Worm (Caenorhabditis elegans): ENCODE results near the gene gsto-3.

The gsto-3 gene

DNA sequence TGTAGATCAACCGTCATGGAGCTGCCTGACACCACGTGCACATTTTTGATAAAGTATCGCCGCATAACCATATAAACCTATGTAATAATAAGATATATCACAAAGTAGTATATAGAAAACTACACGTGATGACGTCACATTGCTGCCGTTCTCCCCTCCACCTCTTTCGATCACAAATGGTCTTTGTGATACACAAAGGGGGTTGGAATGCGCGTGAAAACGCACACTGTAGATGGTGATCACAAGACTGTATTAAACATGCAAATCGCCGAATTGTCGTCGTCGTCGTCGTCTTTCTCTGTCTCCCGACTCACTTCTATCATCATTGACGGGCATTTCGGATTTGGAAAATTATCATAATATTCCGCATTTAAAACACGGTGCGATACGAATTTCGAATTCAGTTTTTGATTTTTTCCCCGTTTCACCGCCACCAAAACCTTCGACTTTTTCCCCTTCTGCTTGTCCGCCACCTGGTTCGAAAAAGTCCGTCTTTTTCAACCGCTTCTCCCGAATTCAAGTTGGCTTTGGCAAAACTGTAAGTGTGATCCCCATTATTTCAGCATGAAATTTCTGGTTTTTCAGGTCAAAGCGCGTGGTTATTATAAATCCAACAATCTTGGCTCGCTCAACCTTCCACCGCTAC is 21.2 kb upstream of the gsto-3 start, which contains the start of the genes Y55B1BL.1 and Y55B1BL.2:
Gene Y55B1BL.1 (plus strand): TSS at position 217 of the 646 bp plus-strand sequence.
Gene Y55B1BL.2 (plus strand): TSS at position 596 of the 646 bp plus-strand sequence.
- TF ChIP-seq nhr-47 (tag; optimal IDR thresholded peaks at IDR 0.05) (no peak), grh-1 (GFP tag; IDR thresholded peaks at IDR 0.05) (no peak), pag-3 (tag; optimal IDR thresholded peaks at IDR 0.05; ENCODE audit: borderline replicate concordance, insufficient read depth) (no peak), sup-37 (GFP tag; optimal IDR thresholded peaks at IDR 0.05) (no peak), nhr-85 (tag) (peak; percentile 64), pqm-1 (tag; optimal IDR thresholded peaks at IDR 0.05) (no peak), ceh-8 (GFP tag; optimal IDR thresholded peaks at IDR 0.05) (no peak), snu-23 (GFP tag; optimal IDR thresholded peaks at IDR 0.05) (peak; percentile 48), dpl-1 (GFP tag; optimal IDR thresholded peaks at IDR 0.05) (no peak), mdl-1 (tag; optimal IDR thresholded peaks at IDR 0.05) (peak in 1 of 2 experiments; percentile 49), ztf-11 (tag; optimal IDR thresholded peaks at IDR 0.05) (no peak), vab-15 (tag; optimal IDR thresholded peaks at IDR 0.05) (no peak), unc-30 (tag; optimal IDR thresholded peaks at IDR 0.05) (no peak), aly-2 (tag; optimal IDR thresholded peaks at IDR 0.05) (no peak), nhr-19 (GFP tag; conservative IDR thresholded peaks at IDR 0.05) (no peak), ama-1 (optimal IDR thresholded peaks at IDR 0.05) (no peak), isw-1 (GFP tag; IDR thresholded peaks at IDR 0.05) (no peak), lin-14 (GFP tag; optimal IDR thresholded peaks at IDR 0.05) (no peak), ets-5 (GFP tag; IDR thresholded peaks at IDR 0.05) (no peak), ztf-4 (tag; optimal IDR thresholded peaks at IDR 0.05) (no peak), unc-98 (GFP tag; IDR thresholded peaks at IDR 0.05) (no peak), Y116A8C.19 (tag; optimal IDR thresholded peaks at IDR 0.05; ENCODE audit: borderline replicate concordance) (no peak), ces-1 (GFP tag; optimal IDR thresholded peaks at IDR 0.05) (no peak), rnt-1 (tag; optimal IDR thresholded peaks at IDR 0.05) (no peak), egl-27 (tag; optimal IDR thresholded peaks at IDR 0.05) (no peak), unc-86 (tag; optimal IDR thresholded peaks at IDR 0.05) (no peak), blmp-1 (tag; optimal IDR thresholded peaks at IDR 0.05) (peak; percentile 43), fos-1 (tag; optimal IDR thresholded peaks at IDR 0.05) (no peak), nhr-20 (tag; optimal IDR thresholded peaks at IDR 0.05) (peak; percentile 48), unc-130 (tag; optimal IDR thresholded peaks at IDR 0.05) (no peak), jun-1 (tag; optimal IDR thresholded peaks at IDR 0.05) (no peak), nhr-12 (tag; optimal IDR thresholded peaks at IDR 0.05) (no peak), C16A3.4 (tag; optimal IDR thresholded peaks at IDR 0.05) (no peak), lsy-2 (tag; optimal IDR thresholded peaks at IDR 0.05) (no peak), elt-2 (tag; optimal IDR thresholded peaks at IDR 0.05) (no peak), sptf-1 (tag; optimal IDR thresholded peaks at IDR 0.05) (no peak), xbp-1 (tag; optimal IDR thresholded peaks at IDR 0.05) (no peak), nhr-71 (tag; optimal IDR thresholded peaks at IDR 0.05) (peak; percentile 37), ceh-63 (GFP tag; optimal IDR thresholded peaks at IDR 0.05) (no peak), elt-3 (tag; optimal IDR thresholded peaks at IDR 0.05) (peak in 1 of 6 experiments; percentile 63), tlp-1 (tag; optimal IDR thresholded peaks at IDR 0.05) (no peak), alr-1 (tag; optimal IDR thresholded peaks at IDR 0.05; ENCODE audit: borderline replicate concordance) (no peak), zag-1 (tag; optimal IDR thresholded peaks at IDR 0.05) (no peak), hlh-4 (tag; optimal IDR thresholded peaks at IDR 0.05) (no peak), egl-13 (tag; optimal IDR thresholded peaks at IDR 0.05) (no peak), swsn-7 (tag; optimal IDR thresholded peaks at IDR 0.05) (no peak), nhr-28 (tag; optimal IDR thresholded peaks at IDR 0.05) (no peak), lin-35 (GFP tag; optimal IDR thresholded peaks at IDR 0.05) (peak in 1 of 2 experiments; percentile 63), nhr-90 (tag; optimal IDR thresholded peaks at IDR 0.05; ENCODE audit: poor library complexity) (no peak), zip-4 (GFP tag; optimal IDR thresholded peaks at IDR 0.05) (no peak), fkh-4 (tag; optimal IDR thresholded peaks at IDR 0.05; ENCODE audit: borderline replicate concordance) (no peak), mep-1 (tag; optimal IDR thresholded peaks at IDR 0.05) (no peak)

All from whole organism, L1 larva.